Worm (Caenorhabditis elegans): Measurements from ENCODE around the gene gpx-5.

- no peak for TF ChIP-seq ama-1 (optimal IDR thresholded peaks at IDR 0.05)
- no peak for TF ChIP-seq tbx-2 (tag; optimal IDR thresholded peaks at IDR 0.05)
- TF ChIP-seq pqm-1 (tag; optimal IDR thresholded peaks at IDR 0.05), result no peak
- no peak for TF ChIP-seq fkh-10 (GFP tag; optimal IDR thresholded peaks at IDR 0.05)
- no peak for TF ChIP-seq ref-2 (tag; optimal IDR thresholded peaks at IDR 0.05)
- TF ChIP-seq elt-2 (tag; optimal IDR thresholded peaks at IDR 0.05), result no peak
- no peak for TF ChIP-seq ceh-22 (tag; optimal IDR thresholded peaks at IDR 0.05)
- no peak for TF ChIP-seq dve-1 (tag; optimal IDR thresholded peaks at IDR 0.05)
- TF ChIP-seq pha-4 (tag; optimal IDR thresholded peaks at IDR 0.05), result no peak
- TF ChIP-seq npax-4 (tag; optimal IDR thresholded peaks at IDR 0.05), result no peak
- TF ChIP-seq F13H6.1 (tag; optimal IDR thresholded peaks at IDR 0.05), result no peak
These were observed 45.1 kb downstream of the gpx-5 start for ce11 chrX:9629552-9629951.

All from whole organism, late embryonic.